Fruit fly (Drosophila melanogaster) whole organism, prepupa: Measurements from ENCODE around the gene CG14132.

Source experiments
- CG11762 ChIP-seq: fragments of 200-800 bp; sonication (Bioruptor generic); optimal IDR thresholded peaks from 3 replicates; lab custom pipeline; 2016; ENCODE audit warnings: missing biosample characterization, missing genetic modification characterization; ENCODE audit not compliant: insufficient read depth
- CG34406 ChIP-seq: fragments of 200-800 bp; sonication (Bioruptor generic); optimal IDR thresholded peaks from 3 replicates; lab custom pipeline; 2016; ENCODE audit warnings: missing biosample characterization, missing genetic modification characterization
- CG6276 ChIP-seq: fragments of 200-800 bp; sonication (Bioruptor generic); optimal IDR thresholded peaks from 2 replicates; lab custom pipeline; 2017; ENCODE audit warnings: missing biosample characterization, mild to moderate bottlenecking, missing genetic modification characterization
- Lpt ChIP-seq: fragments of 200-800 bp; sonication (Bioruptor generic); optimal IDR thresholded peaks from 3 replicates; lab custom pipeline; 2016; ENCODE audit warnings: missing biosample characterization, missing genetic modification characterization
- Met ChIP-seq: fragments of 200-800 bp; sonication (Bioruptor generic); optimal IDR thresholded peaks from 3 replicates; lab custom pipeline; 2016; ENCODE audit warnings: missing biosample characterization, missing genetic modification characterization
- svp ChIP-seq: fragments of 200-800 bp; sonication (Bioruptor generic); peaks from one replicate; lab custom pipeline; 2016; ENCODE audit warnings: missing biosample characterization, missing genetic modification characterization

DNA sequence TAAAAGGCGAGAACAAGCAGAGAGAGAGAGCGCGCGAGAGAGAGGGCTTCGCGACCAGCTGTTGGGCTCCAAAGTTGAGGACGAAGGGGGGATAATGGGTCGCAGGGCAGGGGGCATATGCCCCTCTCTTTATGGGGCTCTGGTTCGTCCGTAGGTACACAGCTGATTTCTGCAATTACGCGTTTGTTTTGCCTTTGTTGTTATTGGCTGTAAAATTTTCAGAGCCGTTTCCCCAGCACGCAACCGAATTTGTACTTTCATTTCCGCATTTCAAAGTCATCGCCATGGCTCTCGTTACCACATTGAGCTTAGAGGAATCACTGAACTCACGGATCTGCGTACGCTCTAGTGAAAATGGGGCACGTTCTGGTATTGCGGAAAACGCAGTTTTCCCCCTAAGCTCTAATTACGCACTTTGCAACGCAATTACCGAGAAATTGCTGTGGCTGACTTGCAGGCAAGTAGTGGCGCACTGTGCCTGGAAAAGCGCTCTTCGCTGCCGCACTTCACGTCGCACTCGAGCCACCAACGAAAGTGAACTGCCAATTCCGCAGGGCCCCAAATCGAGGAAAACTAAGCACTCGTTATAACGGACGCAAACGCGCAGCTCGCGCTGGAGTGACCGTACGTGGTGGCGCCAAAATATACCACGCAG, 7.0 kb downstream of the CG14132 start, which contains the start of gene CG11658:
- no peak for TF ChIP-seq svp (GFP tag; lab: Kevin White, UChicago)
- TF ChIP-seq CG11762 (GFP tag; lab: Kevin White, UChicago), result no peak
- no peak for TF ChIP-seq Met (GFP tag; lab: Kevin White, UChicago)
- TF ChIP-seq CG6276 (GFP tag; lab: Kevin White, UChicago), result peak; percentile 12
- TF ChIP-seq Lpt, result peak; percentile 42
- no peak for TF ChIP-seq CG34406 (GFP tag; lab: Kevin White, UChicago)
